Fruit fly (Drosophila melanogaster) whole organism, embryonic: Measurements from ENCODE around the gene CG1965.

Source experiments
- Ada2b ChIP-seq: fragments of 200-800 bp; sonication (Bioruptor generic); IDR thresholded peaks from 2 replicates; pipeline ENCODE4 v1.3.6; 2022; ENCODE audit warnings: missing biosample characterization, missing genetic modification characterization
- CG11696 ChIP-seq: fragments of 200-800 bp; sonication (Bioruptor generic); IDR thresholded peaks from 2 replicates; pipeline ENCODE4 v1.3.6; 2022; ENCODE audit warnings: missing biosample characterization, missing genetic modification characterization
- CG12155 ChIP-seq: fragments of 200-800 bp; sonication (Bioruptor generic); optimal IDR thresholded peaks from 3 replicates; lab custom pipeline; 2016; ENCODE audit warnings: missing biosample characterization, missing genetic modification characterization
- CG1603 ChIP-seq: fragments of 200-800 bp; sonication (Bioruptor generic); optimal IDR thresholded peaks from 2 replicates; lab custom pipeline; 2019; ENCODE audit warnings: missing biosample characterization, mild to moderate bottlenecking, missing genetic modification characterization, moderate library complexity
- CG16813 ChIP-seq: fragments of 200-800 bp; sonication (Bioruptor generic); IDR thresholded peaks from 3 replicates; pipeline ENCODE4 v1.3.6; 2022; ENCODE audit warnings: missing biosample characterization, missing genetic modification characterization; ENCODE audit not compliant: partially characterized antibody
- CG16815 ChIP-seq: fragments of 200-800 bp; sonication (Bioruptor generic); optimal IDR thresholded peaks from 3 replicates; lab custom pipeline; 2017; ENCODE audit warnings: missing biosample characterization, mild to moderate bottlenecking, missing genetic modification characterization
- CG2129 ChIP-seq: fragments of 200-800 bp; sonication (Bioruptor generic); IDR thresholded peaks from 2 replicates; pipeline ENCODE4 v1.3.6; 2022; ENCODE audit warnings: missing biosample characterization, missing genetic modification characterization; ENCODE audit not compliant: partially characterized antibody
- CG42726 ChIP-seq: fragments of 200-800 bp; sonication (Bioruptor generic); IDR thresholded peaks from 2 replicates; pipeline ENCODE4 v1.3.6; 2022; ENCODE audit warnings: missing biosample characterization, missing genetic modification characterization; ENCODE audit not compliant: partially characterized antibody
- CG4820 ChIP-seq: fragments of 200-800 bp; sonication (Bioruptor generic); optimal IDR thresholded peaks from 3 replicates; lab custom pipeline; 2016; ENCODE audit warnings: missing biosample characterization, missing genetic modification characterization
- CG8290 ChIP-seq, 3 experiments: fragments of 200-800 bp; sonication (Bioruptor generic); optimal IDR thresholded peaks; 2 replicates each; lab custom pipeline; 2016 to 2019; ENCODE audit warnings: missing biosample characterization in 3 of 3, missing genetic modification characterization in 3 of 3, mild to moderate bottlenecking in 2 of 3, moderate library complexity in 1 of 3
- Dek ChIP-seq: fragments of 200-800 bp; sonication (Bioruptor generic); optimal IDR thresholded peaks from 3 replicates; lab custom pipeline; 2019; ENCODE audit warnings: missing biosample characterization, mild to moderate bottlenecking, missing genetic modification characterization, moderate library complexity
- Drgx ChIP-seq: fragments of 200-800 bp; sonication (Bioruptor generic); IDR thresholded peaks from 2 replicates; pipeline ENCODE4 v1.3.6; 2022; ENCODE audit warnings: missing biosample characterization, missing genetic modification characterization
- HmgD ChIP-seq: fragments of 200-800 bp; sonication (Bioruptor generic); optimal IDR thresholded peaks from 3 replicates; lab custom pipeline; 2016; ENCODE audit warnings: missing biosample characterization, missing genetic modification characterization
- Nf-YB ChIP-seq: fragments of 200-800 bp; sonication (Bioruptor generic); optimal IDR thresholded peaks from 3 replicates; lab custom pipeline; 2019; ENCODE audit warnings: missing biosample characterization, mild to moderate bottlenecking, missing genetic modification characterization, moderate library complexity
- Rx ChIP-seq: fragments of 200-800 bp; sonication (Bioruptor generic); IDR thresholded peaks from 2 replicates; pipeline ENCODE4 v1.3.6; 2022; ENCODE audit warnings: missing biosample characterization, missing genetic modification characterization
- Xbp1 ChIP-seq: fragments of 200-800 bp; sonication (Bioruptor generic); optimal IDR thresholded peaks from 3 replicates; lab custom pipeline; 2016; ENCODE audit warnings: missing biosample characterization, mild to moderate bottlenecking, missing genetic modification characterization
- abd-A ChIP-seq: fragments of 200-800 bp; sonication (Bioruptor generic); optimal IDR thresholded peaks from 3 replicates; lab custom pipeline; 2019; ENCODE audit warnings: missing biosample characterization, mild to moderate bottlenecking, missing genetic modification characterization, moderate library complexity
- amos ChIP-seq: fragments of 200-800 bp; sonication (Bioruptor generic); IDR thresholded peaks from 2 replicates; pipeline ENCODE4 v1.3.6; 2022; ENCODE audit warnings: missing biosample characterization, missing genetic modification characterization; ENCODE audit not compliant: partially characterized antibody
- ash1 ChIP-seq: fragments of 200-800 bp; sonication (Bioruptor generic); optimal IDR thresholded peaks from 2 replicates; lab custom pipeline; 2018; ENCODE audit warnings: missing biosample characterization, mild to moderate bottlenecking, missing genetic modification characterization
- bcd ChIP-seq: fragments of 200-800 bp; sonication (Bioruptor generic); optimal IDR thresholded peaks from 2 replicates; lab custom pipeline; 2017; ENCODE audit warnings: missing biosample characterization, mild to moderate bottlenecking, missing genetic modification characterization
- br ChIP-seq: fragments of >200 bp; optimal IDR thresholded peaks from 2 replicates; lab custom pipeline; 2017
- cad ChIP-seq: fragments of >200 bp; optimal IDR thresholded peaks from 2 replicates; lab custom pipeline; 2017; ENCODE audit warnings: missing biosample characterization, missing genetic modification characterization
- cg ChIP-seq: fragments of 200-800 bp; sonication (Bioruptor generic); optimal IDR thresholded peaks from 3 replicates; lab custom pipeline; 2019; ENCODE audit warnings: missing biosample characterization, mild to moderate bottlenecking, missing genetic modification characterization, moderate library complexity
- gce ChIP-seq: fragments of 200-800 bp; sonication (Bioruptor generic); IDR thresholded peaks from 3 replicates; pipeline ENCODE4 v1.3.6; 2022; ENCODE audit warnings: missing biosample characterization, missing genetic modification characterization
- gcm ChIP-seq: fragments of 200-800 bp; sonication (Bioruptor generic); optimal IDR thresholded peaks from 2 replicates; lab custom pipeline; 2019; ENCODE audit warnings: missing biosample characterization, mild to moderate bottlenecking, missing genetic modification characterization, moderate library complexity
- gfzf ChIP-seq: fragments of 200-800 bp; sonication (Bioruptor generic); optimal IDR thresholded peaks from 2 replicates; lab custom pipeline; 2016; ENCODE audit warnings: missing biosample characterization, mild to moderate bottlenecking, missing genetic modification characterization, moderate library complexity
- grn ChIP-seq: fragments of 200-800 bp; sonication (Bioruptor generic); optimal IDR thresholded peaks from 3 replicates; lab custom pipeline; 2017; ENCODE audit warnings: missing biosample characterization, missing genetic modification characterization
- hb ChIP-seq: fragments of 200-800 bp; sonication (Bioruptor generic); IDR thresholded peaks from 3 replicates; pipeline ENCODE4 v1.3.6; 2022; ENCODE audit warnings: missing biosample characterization, missing genetic modification characterization; ENCODE audit not compliant: partially characterized antibody
- kah ChIP-seq: fragments of 200-800 bp; sonication (Bioruptor generic); optimal IDR thresholded peaks from 2 replicates; lab custom pipeline; 2018; ENCODE audit warnings: missing biosample characterization, mild to moderate bottlenecking, missing genetic modification characterization
- kni ChIP-seq: fragments of 200-800 bp; sonication (Bioruptor generic); optimal IDR thresholded peaks from 3 replicates; lab custom pipeline; 2017; ENCODE audit warnings: mild to moderate bottlenecking, missing biosample characterization, missing genetic modification reagents, missing genetic modification characterization
- lilli ChIP-seq: fragments of 200-800 bp; sonication (Bioruptor generic); optimal IDR thresholded peaks from 3 replicates; lab custom pipeline; 2016; ENCODE audit warnings: missing biosample characterization, missing genetic modification characterization
- lov ChIP-seq, 2 experiments: fragments of 200-800 bp in 1 of 2; fragments of >200 bp in 1 of 2; sonication (Bioruptor generic) in 1 of 2; IDR thresholded peaks in 1 of 2; optimal IDR thresholded peaks in 1 of 2; 2 replicates in 1 of 2; 3 replicates in 1 of 2; pipeline versions ENCODE4 v1.3.6 to Lab custom; 2017 to 2022; ENCODE audit warnings: missing biosample characterization in 1 of 2, missing genetic modification characterization in 1 of 2
- onecut ChIP-seq: fragments of 200-800 bp; sonication (Bioruptor generic); IDR thresholded peaks from 2 replicates; pipeline ENCODE4 v1.3.6; 2022; ENCODE audit warnings: missing biosample characterization, missing genetic modification characterization
- otp ChIP-seq: fragments of 200-800 bp; sonication (Bioruptor generic); IDR thresholded peaks from 3 replicates; pipeline ENCODE4, ENCODE4 v1.3.6; 2022; ENCODE audit warnings: missing biosample characterization, missing genetic modification characterization
- run ChIP-seq: fragments of 200-800 bp; sonication (Bioruptor generic); optimal IDR thresholded peaks from 3 replicates; lab custom pipeline; 2018; ENCODE audit warnings: missing biosample characterization, mild to moderate bottlenecking, missing genetic modification characterization
- scrt ChIP-seq: fragments of 200-800 bp; sonication (Bioruptor generic); optimal IDR thresholded peaks from 2 replicates; lab custom pipeline; 2018; ENCODE audit warnings: missing biosample characterization, mild to moderate bottlenecking, missing genetic modification characterization, moderate library complexity
- sd ChIP-seq: fragments of 200-800 bp; sonication (Bioruptor generic); optimal IDR thresholded peaks from 3 replicates; lab custom pipeline; 2018; ENCODE audit warnings: missing biosample characterization, mild to moderate bottlenecking, missing genetic modification characterization, moderate library complexity
- seq ChIP-seq: fragments of 200-800 bp; sonication (Bioruptor generic); IDR thresholded peaks from 2 replicates; pipeline ENCODE4 v1.3.6; 2022; ENCODE audit warnings: missing biosample characterization, missing genetic modification characterization
- slp2 ChIP-seq: fragments of 200-800 bp; sonication (Bioruptor generic); optimal IDR thresholded peaks from 2 replicates; lab custom pipeline; 2016; ENCODE audit warnings: missing biosample characterization, missing genetic modification characterization
- sug ChIP-seq: fragments of 200-800 bp; optimal IDR thresholded peaks from 2 replicates; lab custom pipeline; 2019; ENCODE audit warnings: missing biosample characterization, mild to moderate bottlenecking, missing genetic modification characterization, moderate library complexity
- tll ChIP-seq, 2 experiments: fragments of 200-800 bp in 1 of 2; fragments of >200 bp in 1 of 2; sonication (Bioruptor generic) in 1 of 2; optimal IDR thresholded peaks; 2 replicates each; lab custom pipeline; 2017 to 2019; ENCODE audit warnings: missing biosample characterization in 2 of 2, missing genetic modification characterization in 2 of 2, mild to moderate bottlenecking in 1 of 2, moderate library complexity in 1 of 2
- twi ChIP-seq: fragments of 200-800 bp; optimal IDR thresholded peaks from 2 replicates; lab custom pipeline; 2019; ENCODE audit warnings: missing biosample characterization, mild to moderate bottlenecking, missing genetic modification characterization, moderate library complexity
- vfl ChIP-seq: fragments of 200-800 bp; sonication (Bioruptor generic); optimal IDR thresholded peaks from 2 replicates; lab custom pipeline; 2016; ENCODE audit warnings: missing biosample characterization, missing genetic modification characterization
- z ChIP-seq: fragments of 200-800 bp; sonication (Bioruptor generic); IDR thresholded peaks from 3 replicates; pipeline ENCODE4 v1.3.6; 2022; ENCODE audit warnings: missing biosample characterization, missing genetic modification characterization
- zen ChIP-seq: fragments of 200-800 bp; sonication (Bioruptor generic); optimal IDR thresholded peaks from 3 replicates; lab custom pipeline; 2018; ENCODE audit warnings: missing biosample characterization, mild to moderate bottlenecking, missing genetic modification characterization, moderate library complexity

The CG1965 gene

DNA sequence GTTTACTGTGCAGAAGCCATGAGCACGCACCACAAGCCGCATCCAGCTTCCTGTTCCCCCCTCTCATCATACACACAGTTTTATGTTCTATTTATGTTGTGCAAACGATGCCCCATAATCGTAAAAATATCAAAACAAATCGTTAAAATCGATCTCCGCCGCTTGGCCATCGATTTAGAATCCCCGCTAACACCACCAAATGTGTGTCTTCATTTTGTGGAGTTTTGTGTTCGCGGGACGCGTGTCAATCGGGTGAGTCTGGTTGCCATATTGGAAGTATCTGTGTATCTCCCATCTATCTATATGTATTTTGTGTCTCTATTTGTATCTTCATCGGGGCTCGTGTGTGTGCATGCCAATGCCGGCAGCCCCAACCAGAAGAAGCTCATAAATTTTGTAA, 32.8 kb upstream of the CG1965 start:
- TF ChIP-seq kni (GFP tag; lab: Kevin White, UChicago) (no peak), onecut (peak; percentile 63), twi (tag; lab: Kevin White, UChicago) (peak; percentile 31), grn (peak; percentile 6), Nf-YB (GFP tag; lab: Kevin White, UChicago) (peak; percentile 64), abd-A (peak; percentile 93), Xbp1 (GFP tag; lab: Kevin White, UChicago) (no peak), cg (GFP tag; lab: Kevin White, UChicago) (peak; percentile 50), sd (peak; percentile 54)
- TF ChIP-seq, all 482 proteins: peak for 7

dm6 chr3R:7035703-7036266, 31.4 kb upstream of the CG1965 start:
- TF ChIP-seq seq (GFP tag; lab: Robert Waterston, UW) = 0 out of 2 replicates have a peak, but pooled peaks have one; percentile 8
- peak; percentile 27 for TF ChIP-seq scrt (GFP tag; lab: Kevin White, UChicago)
- no peak for TF ChIP-seq sug (tag; lab: Kevin White, UChicago)
- TF ChIP-seq zen (tag; lab: Kevin White, UChicago) = peak; percentile 93
- TF ChIP-seq cad (GFP tag; lab: Kevin White, UChicago) = peak; percentile 74
- TF ChIP-seq tll (GFP tag; optimal IDR thresholded peaks at IDR 0.05; lab: Kevin White, UChicago) = peak in 1 of 2 experiments; percentile 99
- TF ChIP-seq hb (GFP tag; lab: Robert Waterston, UW) = no peak

DNA sequence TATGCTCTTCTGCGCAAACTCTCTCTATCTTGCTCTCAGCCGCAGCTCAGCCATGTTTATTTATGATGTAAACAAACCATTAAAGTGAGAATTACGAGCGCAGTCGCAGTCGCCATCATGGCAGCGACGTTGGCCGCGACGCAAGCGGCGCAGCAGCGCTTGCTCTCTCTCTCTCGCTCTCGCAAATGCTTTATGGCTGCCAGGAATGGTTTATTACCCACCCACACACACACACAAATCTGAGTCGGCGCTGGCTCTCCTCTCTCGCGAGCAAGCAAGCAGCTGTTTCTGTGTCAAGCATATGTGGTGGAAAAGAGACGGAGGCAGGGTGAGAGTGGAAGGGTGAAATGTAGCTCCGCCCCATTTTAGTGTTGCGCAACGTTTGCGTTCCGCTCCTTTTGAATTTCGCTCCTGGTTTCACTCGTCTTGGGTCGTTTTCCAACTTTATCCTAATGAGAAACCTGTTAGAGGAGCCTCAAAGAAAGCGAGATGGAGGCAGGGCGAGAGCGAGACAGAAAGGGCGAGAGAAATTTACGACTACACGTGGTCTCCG, 29.9 kb upstream of the CG1965 start:
- TF ChIP-seq CG4820 (no peak), run (tag; lab: Kevin White, UChicago) (no peak), CG12155 (GFP tag; lab: Kevin White, UChicago) (no peak), z (GFP tag; lab: Robert Waterston, UW) (peak; percentile 91), gcm (peak; percentile 47), HmgD (GFP tag; lab: Kevin White, UChicago) (peak; percentile 51), lov (optimal IDR thresholded peaks at IDR 0.05; lab: Kevin White, UChicago) (no peak), lov (GFP tag; IDR thresholded peaks at IDR 0.05; lab: Robert Waterston, UW) (no peak; the same call in 2 of the 3 replicates), lilli (GFP tag; lab: Kevin White, UChicago) (peak; percentile 18), CG11696 (GFP tag; lab: Robert Waterston, UW) (no peak), Dek (tag; lab: Kevin White, UChicago) (no peak), Drgx (GFP tag; lab: Robert Waterston, UW) (no peak), amos (0 out of 2 replicates have a peak, but pooled peaks have one; percentile 8), Rx (no peak), gce (GFP tag; lab: Robert Waterston, UW) (0 out of 3 replicates have a peak, but pooled peaks have one; percentile 36), CG16815 (GFP tag; lab: Kevin White, UChicago) (no peak), CG8290 (GFP tag; optimal IDR thresholded peaks at IDR 0.05; lab: Kevin White, UChicago) (peak; percentile 48), CG8290 (tag; optimal IDR thresholded peaks at IDR 0.05; lab: Kevin White, UChicago) (peak in 1 of 2 experiments; percentile 23), CG1603 (tag; lab: Kevin White, UChicago) (no peak), otp (no peak), gfzf (GFP tag; lab: Kevin White, UChicago) (no peak), vfl (GFP tag; lab: Kevin White, UChicago) (peak; percentile 18), bcd (peak; percentile 1), CG2129 (no peak), slp2 (peak; percentile 27), CG42726 (GFP tag; lab: Robert Waterston, UW) (no peak), CG16813 (GFP tag; lab: Robert Waterston, UW) (0 out of 3 replicates have a peak, but pooled peaks have one; percentile 9), Ada2b (GFP tag; lab: Robert Waterston, UW) (no peak), ash1 (GFP tag; lab: Kevin White, UChicago) (no peak), kah (peak; percentile 89), br (no peak)
